Worm (Caenorhabditis elegans): ENCODE measurements around the gene R151.2.

R151.2 gene

ce11 chrIII:7181822-7182221, 27.9 kb upstream of the R151.2 start, which contains the start of gene epg-4 (continued):
- TF ChIP-seq hlh-12 (tag; optimal IDR thresholded peaks at IDR 0.05) (no peak), ztf-6 (GFP tag; IDR thresholded peaks at IDR 0.05) (no peak), nfyb-1 (GFP tag; IDR thresholded peaks at IDR 0.05) (peak; percentile 62; the same call in 1 of the 2 replicates), F55B11.4 (tag; optimal IDR thresholded peaks at IDR 0.05; ENCODE audit: borderline replicate concordance, insufficient read depth) (no peak), lin-54 (GFP tag; optimal IDR thresholded peaks at IDR 0.05) (peak; percentile 42), Y56A3A.18 (GFP tag; IDR thresholded peaks at IDR 0.05) (no peak), mxl-1 (tag; optimal IDR thresholded peaks at IDR 0.05) (no peak), attf-3 (GFP tag; conservative IDR thresholded peaks at IDR 0.05) (no peak), K12H6.12 (tag; optimal IDR thresholded peaks at IDR 0.05) (peak; percentile 24), nhr-27 (tag; optimal IDR thresholded peaks at IDR 0.05) (no peak), egl-18 (GFP tag; IDR thresholded peaks at IDR 0.05) (no peak), madf-6 (GFP tag; IDR thresholded peaks at IDR 0.05) (peak; percentile 44), nhr-90 (tag; optimal IDR thresholded peaks at IDR 0.05) (peak; percentile 28), hrde-1 (tag; optimal IDR thresholded peaks at IDR 0.05; ENCODE audit: borderline replicate concordance) (peak; percentile 52), atf-7 (tag; optimal IDR thresholded peaks at IDR 0.05) (peak; percentile 21), gei-17 (GFP tag; optimal IDR thresholded peaks at IDR 0.05) (no peak), F52B5.7 (tag; optimal IDR thresholded peaks at IDR 0.05) (peak; percentile 25), dox-1 (GFP tag; IDR thresholded peaks at IDR 0.05) (peak; percentile 72), F33H1.4 (GFP tag; IDR thresholded peaks at IDR 0.05) (peak; percentile 54; the same call in 1 of the 2 replicates), mcd-1 (GFP tag; IDR thresholded peaks at IDR 0.05) (peak; percentile 64), ztf-25 (GFP tag; IDR thresholded peaks at IDR 0.05) (no peak), ztf-26 (tag; optimal IDR thresholded peaks at IDR 0.05) (no peak), egrh-3 (GFP tag; IDR thresholded peaks at IDR 0.05) (no peak), dpff-1 (tag; optimal IDR thresholded peaks at IDR 0.05) (no peak), K11D2.4 (GFP tag; IDR thresholded peaks at IDR 0.05) (no peak), xnd-1 (tag; optimal IDR thresholded peaks at IDR 0.05) (no peak), attf-6 (GFP tag; IDR thresholded peaks at IDR 0.05) (0 out of 2 replicates have a peak, but pooled peaks have one; percentile 31), tbp1 (GFP tag; optimal IDR thresholded peaks at IDR 0.05) (peak; percentile 53), B0336.3 (GFP tag; IDR thresholded peaks at IDR 0.05) (peak; percentile 70), lin-40 (tag; optimal IDR thresholded peaks at IDR 0.05) (no peak), Y95B8A.8 (GFP tag; IDR thresholded peaks at IDR 0.05) (no peak; the same call in 1 of the 2 replicates), ama-1 (optimal IDR thresholded peaks at IDR 0.05) (no peak), ama-1 (GFP tag; optimal IDR thresholded peaks at IDR 0.05) (peak; percentile 2 to 16), Y67H2A.10 (GFP tag; conservative IDR thresholded peaks at IDR 0.05) (no peak; the same call in 1 of the 2 replicates), F37B4.10 (GFP tag; IDR thresholded peaks at IDR 0.05) (no peak), bed-2 (GFP tag; IDR thresholded peaks at IDR 0.05) (no peak), ztf-3 (GFP tag; optimal IDR thresholded peaks at IDR 0.05) (no peak), rpc-1 (optimal IDR thresholded peaks at IDR 0.05) (no peak), rpc-1 (tag; optimal IDR thresholded peaks at IDR 0.05) (no peak), F49E8.2 (tag; optimal IDR thresholded peaks at IDR 0.05; ENCODE audit: insufficient read depth) (peak; percentile 71), ceh-91 (GFP tag; IDR thresholded peaks at IDR 0.05) (no peak), madf-10 (tag; optimal IDR thresholded peaks at IDR 0.05) (no peak), Y53G8AR.9 (GFP tag; conservative IDR thresholded peaks at IDR 0.05) (0 out of 2 replicates have a peak, but pooled peaks have one; percentile 45), lag-1 (GFP tag; IDR thresholded peaks at IDR 0.05) (no peak), tlf-1 (GFP tag; optimal IDR thresholded peaks at IDR 0.05) (peak; percentile 49), C06A6.2 (GFP tag; conservative IDR thresholded peaks at IDR 0.05) (no peak), snpc-3.4 (tag; optimal IDR thresholded peaks at IDR 0.05) (peak; percentile 9), ZK185.1 (tag; optimal IDR thresholded peaks at IDR 0.05; ENCODE audit: poor library complexity, severe bottlenecking) (peak; percentile 24), let-607 (tag; optimal IDR thresholded peaks at IDR 0.05) (peak in 1 of 2 experiments; percentile 49), athp-1 (tag; optimal IDR thresholded peaks at IDR 0.05) (peak; percentile 34)

Data from whole organism, young adult.